Fruit fly (Drosophila melanogaster) whole organism, embryonic: ENCODE measurements around the gene Nepl12.

ENCODE experiments used
- Bteb2 ChIP-seq: fragments of 200-800 bp; sonication (Bioruptor generic); optimal IDR thresholded peaks from 2 replicates; lab custom pipeline; 2016; ENCODE audit warnings: missing biosample characterization, missing genetic modification characterization
- CG10543 ChIP-seq: fragments of 200-800 bp; sonication (Bioruptor generic); optimal IDR thresholded peaks from 3 replicates; lab custom pipeline; 2017; ENCODE audit warnings: missing biosample characterization, mild to moderate bottlenecking, missing genetic modification characterization, moderate library complexity
- CG12236 ChIP-seq: fragments of 200-800 bp; sonication (Bioruptor generic); optimal IDR thresholded peaks from 2 replicates; lab custom pipeline; 2016; ENCODE audit warnings: missing biosample characterization, missing genetic modification characterization
- CG13296 ChIP-seq: fragments of 200-800 bp; sonication (Bioruptor generic); optimal IDR thresholded peaks from 3 replicates; lab custom pipeline; 2018; ENCODE audit warnings: missing biosample characterization, mild to moderate bottlenecking, missing genetic modification characterization
- CG13424 ChIP-seq: fragments of 200-800 bp; sonication (Bioruptor generic); optimal IDR thresholded peaks from 2 replicates; lab custom pipeline; 2019; ENCODE audit warnings: missing biosample characterization, mild to moderate bottlenecking, missing genetic modification characterization, moderate library complexity
- CG13775 ChIP-seq: fragments of 200-800 bp; sonication (Bioruptor generic); optimal IDR thresholded peaks from 3 replicates; lab custom pipeline; 2017; ENCODE audit warnings: missing biosample characterization, mild to moderate bottlenecking, missing genetic modification characterization
- CG14014 ChIP-seq: fragments of 200-800 bp; sonication (Bioruptor generic); IDR thresholded peaks from 2 replicates; pipeline ENCODE4 v1.3.6; 2022; ENCODE audit warnings: missing biosample characterization, missing genetic modification characterization
- CG16815 ChIP-seq: fragments of 200-800 bp; sonication (Bioruptor generic); optimal IDR thresholded peaks from 3 replicates; lab custom pipeline; 2017; ENCODE audit warnings: missing biosample characterization, mild to moderate bottlenecking, missing genetic modification characterization
- CG17359 ChIP-seq: fragments of 200-800 bp; sonication (Bioruptor generic); optimal IDR thresholded peaks from 3 replicates; lab custom pipeline; 2018; ENCODE audit warnings: missing biosample characterization, mild to moderate bottlenecking, missing genetic modification characterization, moderate library complexity
- CG18619 ChIP-seq: fragments of 200-800 bp; sonication (Bioruptor generic); optimal IDR thresholded peaks from 3 replicates; lab custom pipeline; 2017; ENCODE audit warnings: missing biosample characterization, mild to moderate bottlenecking, missing genetic modification characterization
- CG2120 ChIP-seq: fragments of 200-800 bp; sonication (Bioruptor generic); optimal IDR thresholded peaks from 3 replicates; lab custom pipeline; 2016; ENCODE audit warnings: missing biosample characterization, missing genetic modification characterization
- CG32532 ChIP-seq: fragments of 200-800 bp; sonication (Bioruptor generic); IDR thresholded peaks from 2 replicates; pipeline ENCODE4 v1.3.6; 2022; ENCODE audit warnings: missing biosample characterization, missing genetic modification characterization
- CG3281 ChIP-seq: fragments of 200-800 bp; sonication (Bioruptor generic); optimal IDR thresholded peaks from 3 replicates; lab custom pipeline; 2017; ENCODE audit warnings: missing biosample characterization, mild to moderate bottlenecking, missing genetic modification characterization
- CG3407 ChIP-seq: fragments of 200-800 bp; sonication (Bioruptor generic); optimal IDR thresholded peaks from 2 replicates; lab custom pipeline; 2018; ENCODE audit warnings: missing biosample characterization, mild to moderate bottlenecking, missing genetic modification characterization
- CG34224 ChIP-seq: fragments of 200-800 bp; sonication (Bioruptor generic); IDR thresholded peaks from 3 replicates; pipeline ENCODE4 v1.3.6; 2022; ENCODE audit warnings: missing biosample characterization, missing genetic modification characterization; ENCODE audit not compliant: partially characterized antibody
- CG3847 ChIP-seq: fragments of 200-800 bp; sonication (Bioruptor generic); IDR thresholded peaks from 2 replicates; pipeline ENCODE4 v1.3.6; 2022; ENCODE audit warnings: missing biosample characterization, missing genetic modification characterization
- CG6175 ChIP-seq: fragments of 200-800 bp; sonication (Bioruptor generic); IDR thresholded peaks from 3 replicates; pipeline ENCODE4 v1.3.6; 2022; ENCODE audit warnings: missing biosample characterization, missing genetic modification characterization
- CG6689 ChIP-seq: fragments of 200-800 bp; sonication (Bioruptor generic); IDR thresholded peaks from 2 replicates; pipeline ENCODE4 v1.3.6; 2022; ENCODE audit warnings: missing biosample characterization, missing genetic modification characterization
- CG7839 ChIP-seq: fragments of 200-800 bp; sonication (Bioruptor generic); optimal IDR thresholded peaks from 3 replicates; lab custom pipeline; 2018; ENCODE audit warnings: missing biosample characterization, mild to moderate bottlenecking, missing genetic modification characterization, moderate library complexity
- CG8478 ChIP-seq: fragments of >200 bp; optimal IDR thresholded peaks from 2 replicates; lab custom pipeline; 2018
- CG9437 ChIP-seq: fragments of 200-800 bp; sonication (Bioruptor generic); optimal IDR thresholded peaks from 2 replicates; lab custom pipeline; 2018; ENCODE audit warnings: missing biosample characterization, mild to moderate bottlenecking, missing genetic modification characterization
- CG9727 ChIP-seq: fragments of 200-800 bp; sonication (Bioruptor generic); optimal IDR thresholded peaks from 3 replicates; lab custom pipeline; 2017; ENCODE audit warnings: missing biosample characterization, mild to moderate bottlenecking, missing genetic modification characterization
- CkIIα-i1 ChIP-seq: fragments of 200-800 bp; sonication (Bioruptor generic); IDR thresholded peaks from 2 replicates; pipeline ENCODE4 v1.3.6; 2022; ENCODE audit warnings: missing biosample characterization, missing genetic modification characterization
- Dip3 ChIP-seq: fragments of 200-800 bp; sonication (Bioruptor generic); optimal IDR thresholded peaks from 3 replicates; lab custom pipeline; 2016; ENCODE audit warnings: missing biosample characterization, missing genetic modification characterization
- E2f1 ChIP-seq: fragments of 200-800 bp; sonication (Bioruptor generic); IDR thresholded peaks from 2 replicates; pipeline ENCODE4 v1.3.6; 2022; ENCODE audit warnings: missing biosample characterization, missing genetic modification characterization
- Hmr ChIP-seq: fragments of 200-800 bp; sonication (Bioruptor generic); optimal IDR thresholded peaks from 3 replicates; lab custom pipeline; 2017; ENCODE audit warnings: mild to moderate bottlenecking, missing biosample characterization, missing genetic modification reagents, missing genetic modification characterization
- MTF-1 ChIP-seq: fragments of 200-800 bp; sonication (Bioruptor generic); optimal IDR thresholded peaks from 2 replicates; lab custom pipeline; 2018; ENCODE audit warnings: missing biosample characterization, mild to moderate bottlenecking, missing genetic modification characterization, borderline replicate concordance
- Stat92E ChIP-seq, 3 experiments: fragments of >200 bp in 2 of 3; fragments of 200-800 bp in 1 of 3; sonication (Bioruptor generic) in 1 of 3; optimal IDR thresholded peaks; 2 replicates each; lab custom pipeline; 2017 to 2019; ENCODE audit warnings: missing biosample characterization in 3 of 3, missing genetic modification characterization in 3 of 3, mild to moderate bottlenecking in 1 of 3, moderate library complexity in 1 of 3
- bab2 ChIP-seq: fragments of 200-800 bp; sonication (Bioruptor generic); optimal IDR thresholded peaks from 2 replicates; lab custom pipeline; 2016; ENCODE audit warnings: missing biosample characterization, missing genetic modification characterization
- bcd ChIP-seq: fragments of 200-800 bp; sonication (Bioruptor generic); optimal IDR thresholded peaks from 2 replicates; lab custom pipeline; 2017; ENCODE audit warnings: missing biosample characterization, mild to moderate bottlenecking, missing genetic modification characterization
- cwo ChIP-seq: fragments of 200-800 bp; sonication (Bioruptor generic); optimal IDR thresholded peaks from 3 replicates; lab custom pipeline; 2017; ENCODE audit warnings: missing biosample characterization, missing genetic modification characterization, mild to moderate bottlenecking, moderate library complexity, missing genetic modification reagents
- dmrt99B ChIP-seq: fragments of 200-800 bp; sonication (Bioruptor generic); optimal IDR thresholded peaks from 2 replicates; lab custom pipeline; 2018; ENCODE audit warnings: missing biosample characterization, mild to moderate bottlenecking, missing genetic modification characterization, moderate library complexity
- dysf ChIP-seq: fragments of 200-800 bp; sonication (Bioruptor generic); IDR thresholded peaks from 3 replicates; pipeline ENCODE4 v1.3.6; 2022; ENCODE audit warnings: missing biosample characterization, missing genetic modification characterization
- emc ChIP-seq: fragments of 200-800 bp; sonication (Bioruptor generic); optimal IDR thresholded peaks from 2 replicates; lab custom pipeline; 2016; ENCODE audit warnings: missing biosample characterization, missing genetic modification characterization
- esg ChIP-seq: fragments of 200-800 bp; sonication (Bioruptor generic); conservative IDR thresholded peaks from 2 replicates; pipeline ENCODE4 v1.3.6; 2022; ENCODE audit warnings: missing biosample characterization, missing genetic modification characterization
- h ChIP-seq: fragments of >200 bp; optimal IDR thresholded peaks from 2 replicates; lab custom pipeline; 2017
- ind ChIP-seq: fragments of 200-800 bp; sonication (Bioruptor generic); optimal IDR thresholded peaks from 3 replicates; lab custom pipeline; 2016; ENCODE audit warnings: missing biosample characterization, missing genetic modification characterization
- jumu ChIP-seq: fragments of 200-800 bp; sonication (Bioruptor generic); optimal IDR thresholded peaks from 3 replicates; lab custom pipeline; 2016; ENCODE audit warnings: missing biosample characterization, missing genetic modification characterization
- maf-S ChIP-seq: fragments of 200-800 bp; sonication (Bioruptor generic); optimal IDR thresholded peaks from 2 replicates; lab custom pipeline; 2016; ENCODE audit warnings: missing biosample characterization, missing genetic modification characterization
- onecut ChIP-seq: fragments of 200-800 bp; sonication (Bioruptor generic); IDR thresholded peaks from 2 replicates; pipeline ENCODE4 v1.3.6; 2022; ENCODE audit warnings: missing biosample characterization, missing genetic modification characterization
- peb ChIP-seq: fragments of 200-800 bp; sonication (Bioruptor generic); IDR thresholded peaks from 2 replicates; pipeline ENCODE4 v1.3.6; 2022; ENCODE audit warnings: missing biosample characterization, missing genetic modification characterization
- psq ChIP-seq: fragments of 200-800 bp; sonication (Bioruptor generic); optimal IDR thresholded peaks from 2 replicates; lab custom pipeline; 2017; ENCODE audit warnings: missing biosample characterization, missing genetic modification characterization
- ro ChIP-seq: fragments of 200-800 bp; sonication (Bioruptor generic); IDR thresholded peaks from 2 replicates; pipeline ENCODE4 v1.3.6; 2022; ENCODE audit warnings: missing biosample characterization, missing genetic modification characterization
- salm ChIP-seq: fragments of 200-800 bp; sonication (Bioruptor generic); optimal IDR thresholded peaks from 2 replicates; lab custom pipeline; 2018; ENCODE audit warnings: missing biosample characterization, mild to moderate bottlenecking, missing genetic modification characterization
- scrt ChIP-seq: fragments of 200-800 bp; sonication (Bioruptor generic); optimal IDR thresholded peaks from 2 replicates; lab custom pipeline; 2018; ENCODE audit warnings: missing biosample characterization, mild to moderate bottlenecking, missing genetic modification characterization, moderate library complexity
- sob ChIP-seq: fragments of 200-800 bp; sonication (Bioruptor generic); IDR thresholded peaks from 2 replicates; pipeline ENCODE4 v1.3.6; 2022; ENCODE audit warnings: missing biosample characterization, missing genetic modification characterization
- tgo ChIP-seq: fragments of 200-800 bp; sonication (Bioruptor generic); IDR thresholded peaks from 3 replicates; pipeline ENCODE4 v1.3.6; 2022; ENCODE audit warnings: missing biosample characterization, missing genetic modification characterization
- tup ChIP-seq: fragments of 200-800 bp; sonication (Bioruptor generic); optimal IDR thresholded peaks from 2 replicates; lab custom pipeline; 2016; ENCODE audit warnings: missing biosample characterization, mild to moderate bottlenecking, missing genetic modification characterization, moderate library complexity
- vvl ChIP-seq: fragments of 200-800 bp; sonication (Bioruptor generic); IDR thresholded peaks from 2 replicates; pipeline ENCODE4 v1.3.6; 2022; ENCODE audit warnings: missing biosample characterization, missing genetic modification characterization
- wdn ChIP-seq: fragments of 200-800 bp; sonication (Bioruptor generic); IDR thresholded peaks from 2 replicates; pipeline ENCODE4 v1.3.6; 2022; ENCODE audit warnings: missing biosample characterization, missing genetic modification characterization
- z ChIP-seq: fragments of 200-800 bp; sonication (Bioruptor generic); IDR thresholded peaks from 3 replicates; pipeline ENCODE4 v1.3.6; 2022; ENCODE audit warnings: missing biosample characterization, missing genetic modification characterization
- zen ChIP-seq: fragments of 200-800 bp; sonication (Bioruptor generic); optimal IDR thresholded peaks from 3 replicates; lab custom pipeline; 2018; ENCODE audit warnings: missing biosample characterization, mild to moderate bottlenecking, missing genetic modification characterization, moderate library complexity
- zfh1 ChIP-seq: fragments of 200-800 bp; sonication (Bioruptor generic); IDR thresholded peaks from 3 replicates; pipeline ENCODE4 v1.3.6; 2022; ENCODE audit warnings: missing biosample characterization, missing genetic modification characterization

The Nepl12 gene

dm6 chr3R:9630633-9631095, 44.7 kb upstream of the Nepl12 start, which contains the start of gene Calr (continued):
- TF ChIP-seq CG7839 (tag; lab: Kevin White, UChicago) = no peak
- TF ChIP-seq onecut (GFP tag; lab: Robert Waterston, UW) = peak; percentile 60
- TF ChIP-seq CG3281 = peak; percentile 43
- no peak for TF ChIP-seq z
- TF ChIP-seq CG6689 (GFP tag; lab: Robert Waterston, UW) = no peak
- no peak for TF ChIP-seq esg (GFP tag; lab: Robert Waterston, UW)
- TF ChIP-seq psq (GFP tag; lab: Kevin White, UChicago) = no peak
- no peak for TF ChIP-seq CG17359 (tag; lab: Kevin White, UChicago)
- peak; percentile 72 for TF ChIP-seq Hmr
- TF ChIP-seq maf-S (GFP tag; lab: Kevin White, UChicago) = no peak
- no peak for TF ChIP-seq CG14014 (GFP tag; lab: Robert Waterston, UW)
- peak; percentile 34 for TF ChIP-seq CG10543 (GFP tag; lab: Kevin White, UChicago)
- TF ChIP-seq salm = peak; percentile 52
- TF ChIP-seq CG3847 = no peak
- TF ChIP-seq bcd (GFP tag; lab: Kevin White, UChicago) = peak; percentile 36
- no peak for TF ChIP-seq CG9437
- TF ChIP-seq sob (GFP tag; lab: Robert Waterston, UW) = no peak
- no peak for TF ChIP-seq CG34224 (GFP tag; lab: Robert Waterston, UW)
- TF ChIP-seq zfh1 = no peak
- TF ChIP-seq scrt (GFP tag; lab: Kevin White, UChicago) = peak; percentile 49
- no peak for TF ChIP-seq vvl (GFP tag; lab: Robert Waterston, UW)
- peak; percentile 56 for TF ChIP-seq CG13296 (GFP tag; lab: Kevin White, UChicago)
- TF ChIP-seq cwo (GFP tag; lab: Kevin White, UChicago) = no peak
- no peak for TF ChIP-seq CG16815
- TF ChIP-seq ro (GFP tag; lab: Robert Waterston, UW) = no peak
- TF ChIP-seq CG6175 (GFP tag; lab: Robert Waterston, UW) = no peak
- peak; percentile 7 for TF ChIP-seq ind (GFP tag; lab: Kevin White, UChicago)
- peak; percentile 1 for TF ChIP-seq CG2120
- TF ChIP-seq E2f1 (GFP tag; lab: Robert Waterston, UW) = no peak
- TF ChIP-seq zen = peak; percentile 63
- TF ChIP-seq CG9727 (GFP tag; lab: Kevin White, UChicago) = peak; percentile 57
- TF ChIP-seq Bteb2 (GFP tag; lab: Kevin White, UChicago) = no peak
- TF ChIP-seq MTF-1 (GFP tag; lab: Kevin White, UChicago) = peak; percentile 37
- TF ChIP-seq dysf (GFP tag; lab: Robert Waterston, UW) = no peak
- TF ChIP-seq Stat92E (GFP tag; optimal IDR thresholded peaks at IDR 0.05; lab: Kevin White, UChicago) = peak in 1 of 3 experiments; percentile 61
- TF ChIP-seq Dip3 (GFP tag; lab: Kevin White, UChicago) = peak; percentile 66
- TF ChIP-seq tgo (GFP tag; lab: Robert Waterston, UW) = no peak
- TF ChIP-seq CG13424 (tag; lab: Kevin White, UChicago) = no peak
- peak; percentile 32 for TF ChIP-seq CG18619
- peak; percentile 23 for TF ChIP-seq CG13775 (GFP tag; lab: Kevin White, UChicago)
- TF ChIP-seq CG32532 (GFP tag; lab: Robert Waterston, UW) = no peak
- TF ChIP-seq bab2 (GFP tag; lab: Kevin White, UChicago) = no peak
- no peak for TF ChIP-seq tup
- TF ChIP-seq CG3407 (GFP tag; lab: Kevin White, UChicago) = no peak
- no peak for TF ChIP-seq h
- no peak for TF ChIP-seq wdn (GFP tag; lab: Robert Waterston, UW)
- no peak for TF ChIP-seq emc (GFP tag; lab: Kevin White, UChicago)
- no peak for TF ChIP-seq CG8478 (lab: Kevin White, UChicago)
- TF ChIP-seq jumu (GFP tag; lab: Kevin White, UChicago) = no peak
- no peak for TF ChIP-seq dmrt99B
- no peak for TF ChIP-seq CkIIα-i1
- no peak for TF ChIP-seq peb
- no peak for TF ChIP-seq CG12236
